Fruit fly (Drosophila melanogaster) whole organism, prepupa: Measurements from ENCODE around the gene Hel25E.

Experiments used
- Blimp-1 ChIP-seq: fragments of 200-800 bp; sonication (Bioruptor generic); optimal IDR thresholded peaks from 3 replicates; lab custom pipeline; 2017; ENCODE audit warnings: missing biosample characterization, missing genetic modification characterization, mild to moderate bottlenecking, moderate library complexity, missing genetic modification reagents
- CG10631 ChIP-seq: fragments of 200-800 bp; sonication (Bioruptor generic); optimal IDR thresholded peaks from 2 replicates; lab custom pipeline; 2016; ENCODE audit warnings: missing biosample characterization, missing genetic modification characterization
- CG10669 ChIP-seq: fragments of 200-800 bp; sonication (Bioruptor generic); optimal IDR thresholded peaks from 3 replicates; lab custom pipeline; 2018; ENCODE audit warnings: missing biosample characterization, mild to moderate bottlenecking, missing genetic modification characterization, moderate library complexity
- CG11294 ChIP-seq: fragments of 200-800 bp; sonication (Bioruptor generic); IDR thresholded peaks from 2 replicates; pipeline ENCODE4 v1.3.6; 2022; ENCODE audit warnings: missing biosample characterization, missing genetic modification characterization
- CG11902 ChIP-seq: fragments of 200-800 bp; sonication (Bioruptor generic); optimal IDR thresholded peaks from 3 replicates; lab custom pipeline; 2016; ENCODE audit warnings: missing biosample characterization, missing genetic modification characterization
- CG15336 ChIP-seq: fragments of 200-800 bp; sonication (Bioruptor generic); IDR thresholded peaks from 2 replicates; pipeline ENCODE4 v1.3.6; 2022; ENCODE audit warnings: missing biosample characterization, missing genetic modification characterization
- CG31627 ChIP-seq: fragments of 200-800 bp; sonication (Bioruptor generic); optimal IDR thresholded peaks from 3 replicates; lab custom pipeline; 2016; ENCODE audit warnings: missing biosample characterization, missing genetic modification characterization
- CG32006 ChIP-seq: fragments of 200-800 bp; sonication (Bioruptor generic); optimal IDR thresholded peaks from 3 replicates; lab custom pipeline; 2017; ENCODE audit warnings: missing biosample characterization, mild to moderate bottlenecking, missing genetic modification characterization
- CG34406 ChIP-seq: fragments of 200-800 bp; sonication (Bioruptor generic); optimal IDR thresholded peaks from 3 replicates; lab custom pipeline; 2016; ENCODE audit warnings: missing biosample characterization, missing genetic modification characterization
- CG3919 ChIP-seq: fragments of 200-800 bp; sonication (Bioruptor generic); optimal IDR thresholded peaks from 3 replicates; lab custom pipeline; 2016; ENCODE audit warnings: missing biosample characterization, missing genetic modification characterization
- CG4318 ChIP-seq: fragments of 200-800 bp; sonication (Bioruptor generic); optimal IDR thresholded peaks from 3 replicates; lab custom pipeline; 2017; ENCODE audit warnings: missing biosample characterization, mild to moderate bottlenecking, missing genetic modification characterization
- CG6163 ChIP-seq: fragments of 200-800 bp; sonication (Bioruptor generic); IDR thresholded peaks from 3 replicates; pipeline ENCODE4 v1.3.6; 2022; ENCODE audit warnings: missing biosample characterization, missing genetic modification characterization
- CG6808 ChIP-seq: fragments of 200-800 bp; sonication (Bioruptor generic); optimal IDR thresholded peaks from 3 replicates; lab custom pipeline; 2017; ENCODE audit warnings: missing biosample characterization, missing genetic modification characterization, mild to moderate bottlenecking, moderate library complexity, missing genetic modification reagents
- CG6854 ChIP-seq: fragments of 200-800 bp; sonication (Bioruptor generic); optimal IDR thresholded peaks from 2 replicates; lab custom pipeline; 2017; ENCODE audit warnings: missing biosample characterization, mild to moderate bottlenecking, missing genetic modification characterization
- CG7368 ChIP-seq: fragments of 200-800 bp; sonication (Bioruptor generic); optimal IDR thresholded peaks from 3 replicates; lab custom pipeline; 2016; ENCODE audit warnings: missing biosample characterization, missing genetic modification characterization
- CG8119 ChIP-seq: fragments of 200-800 bp; sonication (Bioruptor generic); IDR thresholded peaks from 3 replicates; pipeline ENCODE4 v1.3.6; 2022; ENCODE audit warnings: missing biosample characterization, missing genetic modification characterization
- CG8319 ChIP-seq: fragments of 200-800 bp; sonication (Bioruptor generic); optimal IDR thresholded peaks from 3 replicates; lab custom pipeline; 2016; ENCODE audit warnings: missing biosample characterization, missing genetic modification characterization
- CG8632 ChIP-seq: fragments of 200-800 bp; sonication (Bioruptor generic); optimal IDR thresholded peaks from 3 replicates; lab custom pipeline; 2016; ENCODE audit warnings: missing biosample characterization, missing genetic modification characterization
- CG9139 ChIP-seq: fragments of 200-800 bp; sonication (Bioruptor generic); optimal IDR thresholded peaks from 3 replicates; lab custom pipeline; 2017; ENCODE audit warnings: missing biosample characterization, mild to moderate bottlenecking, missing genetic modification characterization
- Eip75B ChIP-seq: fragments of 200-800 bp; sonication (Bioruptor generic); optimal IDR thresholded peaks from 3 replicates; lab custom pipeline; 2016; ENCODE audit warnings: missing biosample characterization, missing genetic modification characterization
- Eip78C ChIP-seq: fragments of 200-800 bp; sonication (Bioruptor generic); peaks from one replicate; lab custom pipeline; 2016; ENCODE audit warnings: missing biosample characterization, missing genetic modification characterization
- Eip93F ChIP-seq: fragments of 200-800 bp; sonication (Bioruptor generic); optimal IDR thresholded peaks from 2 replicates; lab custom pipeline; 2016; ENCODE audit warnings: missing biosample characterization, mild to moderate bottlenecking, missing genetic modification characterization
- Hr38 ChIP-seq: sonication (Bioruptor generic); optimal IDR thresholded peaks from 2 replicates; lab custom pipeline; 2016; ENCODE audit warnings: missing biosample characterization, missing genetic modification characterization
- Hr4 ChIP-seq: fragments of 200-800 bp; sonication (Bioruptor generic); optimal IDR thresholded peaks from 3 replicates; lab custom pipeline; 2016; ENCODE audit warnings: missing biosample characterization, missing genetic modification characterization
- Lpt ChIP-seq: fragments of 200-800 bp; sonication (Bioruptor generic); optimal IDR thresholded peaks from 3 replicates; lab custom pipeline; 2016; ENCODE audit warnings: missing biosample characterization, missing genetic modification characterization
- OdsH ChIP-seq: fragments of 200-800 bp; sonication (Bioruptor generic); optimal IDR thresholded peaks from 3 replicates; lab custom pipeline; 2016; ENCODE audit warnings: missing biosample characterization, missing genetic modification characterization
- Sox102F ChIP-seq: fragments of 200-800 bp; sonication (Bioruptor generic); optimal IDR thresholded peaks from 2 replicates; lab custom pipeline; 2016; ENCODE audit warnings: missing biosample characterization, mild to moderate bottlenecking, missing genetic modification characterization
- Sox15 ChIP-seq: fragments of 200-800 bp; sonication (Bioruptor generic); optimal IDR thresholded peaks from 3 replicates; lab custom pipeline; 2016; ENCODE audit warnings: missing biosample characterization, missing genetic modification characterization
- acj6 ChIP-seq: fragments of 200-800 bp; sonication (Bioruptor generic); optimal IDR thresholded peaks from 3 replicates; lab custom pipeline; 2016; ENCODE audit warnings: missing biosample characterization, missing genetic modification characterization
- cyc ChIP-seq: fragments of 200-800 bp; sonication (Bioruptor generic); optimal IDR thresholded peaks from 3 replicates; lab custom pipeline; 2016; ENCODE audit warnings: missing biosample characterization, missing genetic modification characterization
- dac ChIP-seq: fragments of 200-800 bp; sonication (Bioruptor generic); optimal IDR thresholded peaks from 2 replicates; lab custom pipeline; 2017; ENCODE audit warnings: missing biosample characterization, mild to moderate bottlenecking, missing genetic modification characterization
- dsx ChIP-seq: fragments of 200-800 bp; optimal IDR thresholded peaks from 3 replicates; lab custom pipeline; 2019; ENCODE audit warnings: missing biosample characterization, mild to moderate bottlenecking, missing genetic modification characterization, moderate library complexity; ENCODE audit not compliant: poor library complexity, severe bottlenecking
- fd59A ChIP-seq: fragments of 200-800 bp; sonication (Bioruptor generic); optimal IDR thresholded peaks from 2 replicates; lab custom pipeline; 2017; ENCODE audit warnings: missing biosample characterization, mild to moderate bottlenecking, missing genetic modification characterization, missing genetic modification reagents
- fd85E ChIP-seq: fragments of 200-800 bp; sonication (Bioruptor generic); optimal IDR thresholded peaks from 3 replicates; lab custom pipeline; 2016; ENCODE audit warnings: missing biosample characterization, missing genetic modification characterization
- net ChIP-seq: fragments of 200-800 bp; sonication (Bioruptor generic); optimal IDR thresholded peaks from 3 replicates; lab custom pipeline; 2016; ENCODE audit warnings: missing biosample characterization, missing genetic modification characterization
- pdm3 ChIP-seq: fragments of 200-800 bp; sonication (Bioruptor generic); optimal IDR thresholded peaks from 3 replicates; lab custom pipeline; 2016; ENCODE audit warnings: missing biosample characterization, missing genetic modification characterization
- spab ChIP-seq: fragments of 200-800 bp; sonication (Bioruptor generic); optimal IDR thresholded peaks from 2 replicates; lab custom pipeline; 2017; ENCODE audit warnings: missing biosample characterization, mild to moderate bottlenecking, missing genetic modification characterization, missing genetic modification reagents
- svp ChIP-seq: fragments of 200-800 bp; sonication (Bioruptor generic); peaks from one replicate; lab custom pipeline; 2016; ENCODE audit warnings: missing biosample characterization, missing genetic modification characterization
- topi ChIP-seq: fragments of 200-800 bp; sonication (Bioruptor generic); optimal IDR thresholded peaks from 3 replicates; lab custom pipeline; 2016; ENCODE audit warnings: missing biosample characterization, missing genetic modification characterization
- vri ChIP-seq: fragments of 200-800 bp; sonication (Bioruptor generic); optimal IDR thresholded peaks from 3 replicates; lab custom pipeline; 2016; ENCODE audit warnings: missing biosample characterization, mild to moderate bottlenecking, missing genetic modification characterization

Gene Hel25E

dm6 chr2L:5553750-5554149 is 11.6 kb upstream of the Hel25E start, which contains the start of the genes CG14013 and CG14017:
CG14013 (minus strand) TSS chr2L:5553850.
CG14017 (plus strand) TSS chr2L:5553897.
- TF ChIP-seq net (GFP tag; lab: Kevin White, UChicago): no peak
- TF ChIP-seq Hr4: no peak
- TF ChIP-seq CG34406 (GFP tag; lab: Kevin White, UChicago): no peak
- no peak for TF ChIP-seq CG10631 (GFP tag; lab: Kevin White, UChicago)
- no peak for TF ChIP-seq dsx (GFP tag; lab: Kevin White, UChicago)
- no peak for TF ChIP-seq acj6
- TF ChIP-seq Lpt (GFP tag; lab: Kevin White, UChicago): no peak
- TF ChIP-seq CG11902 (GFP tag; lab: Kevin White, UChicago): no peak
- TF ChIP-seq CG9139 (GFP tag; lab: Kevin White, UChicago): no peak
- no peak for TF ChIP-seq CG6163
- no peak for TF ChIP-seq fd59A (GFP tag; lab: Kevin White, UChicago)
- no peak for TF ChIP-seq dac
- no peak for TF ChIP-seq Eip75B
- TF ChIP-seq topi (GFP tag; lab: Kevin White, UChicago): no peak
- no peak for TF ChIP-seq CG32006 (GFP tag; lab: Kevin White, UChicago)

dm6 chr2L:5551538-5551937 is 9.4 kb upstream of the Hel25E start, which contains the start of gene CG18269:
CG18269 (plus strand) TSS chr2L:5551838.
- TF ChIP-seq CG8632: no peak
- no peak for TF ChIP-seq cyc (GFP tag; lab: Kevin White, UChicago)
- TF ChIP-seq Eip78C (GFP tag; lab: Kevin White, UChicago): no peak
- no peak for TF ChIP-seq CG6854
- no peak for TF ChIP-seq dsx (GFP tag; lab: Kevin White, UChicago)
- TF ChIP-seq Eip93F (GFP tag; lab: Kevin White, UChicago): no peak
- TF ChIP-seq CG8119 (GFP tag; lab: Robert Waterston, UW): no peak
- TF ChIP-seq CG9139 (GFP tag; lab: Kevin White, UChicago): no peak
- TF ChIP-seq pdm3 (GFP tag; lab: Kevin White, UChicago): no peak
- no peak for TF ChIP-seq CG32006 (GFP tag; lab: Kevin White, UChicago)
- no peak for TF ChIP-seq CG8319
- TF ChIP-seq, all 60 proteins: peak for 0

dm6 chr2L:5550735-5551134 is 8.6 kb upstream of the Hel25E start, which contains the start of gene CG14014:
CG14014 (minus strand) TSS chr2L:5550835.
- no peak for TF ChIP-seq dac
- no peak for TF ChIP-seq spab (GFP tag; lab: Kevin White, UChicago)
- TF ChIP-seq Eip93F (GFP tag; lab: Kevin White, UChicago): no peak
- TF ChIP-seq CG9139 (GFP tag; lab: Kevin White, UChicago): no peak
- TF ChIP-seq CG31627: no peak
- TF ChIP-seq CG7368: no peak
- TF ChIP-seq Hr38 (GFP tag; lab: Kevin White, UChicago): no peak
- TF ChIP-seq CG8632: no peak
- TF ChIP-seq CG4318 (GFP tag; lab: Kevin White, UChicago): no peak
- no peak for TF ChIP-seq topi (GFP tag; lab: Kevin White, UChicago)
- no peak for TF ChIP-seq CG10669 (GFP tag; lab: Kevin White, UChicago)
- TF ChIP-seq, all 60 proteins: peak for 0

- no peak for TF ChIP-seq Lpt (GFP tag; lab: Kevin White, UChicago)
- TF ChIP-seq CG11294 (GFP tag; lab: Robert Waterston, UW): no peak
- no peak for TF ChIP-seq CG3919
- no peak for TF ChIP-seq acj6
- TF ChIP-seq svp (GFP tag; lab: Kevin White, UChicago): peak; percentile 62
- no peak for TF ChIP-seq CG6854
- peak; percentile 25 for TF ChIP-seq Eip93F (GFP tag; lab: Kevin White, UChicago)
- TF ChIP-seq CG11902 (GFP tag; lab: Kevin White, UChicago): no peak
- TF ChIP-seq spab (GFP tag; lab: Kevin White, UChicago): no peak
- no peak for TF ChIP-seq Sox15 (GFP tag; lab: Kevin White, UChicago)
- TF ChIP-seq CG10631 (GFP tag; lab: Kevin White, UChicago): no peak
- TF ChIP-seq CG6808: no peak
- peak; percentile 1 for TF ChIP-seq Blimp-1 (GFP tag; lab: Kevin White, UChicago)
- no peak for TF ChIP-seq Sox102F (GFP tag; lab: Kevin White, UChicago)
- TF ChIP-seq OdsH (GFP tag; lab: Kevin White, UChicago): no peak
- TF ChIP-seq fd85E: no peak
- TF ChIP-seq CG15336 (GFP tag; lab: Robert Waterston, UW): no peak
- peak; percentile 5 for TF ChIP-seq vri
- TF ChIP-seq CG8319: no peak
- TF ChIP-seq, all 60 proteins: peak for 4
Observed at dm6 chr2L:5547288-5547777, 5.2 kb upstream of the Hel25E start.
